Worm (Caenorhabditis elegans): ENCODE data around the gene Y97E10AL.1.

The Y97E10AL.1 gene

ce11 chrV:7980370-7980987 is 5.5 kb upstream of the Y97E10AL.1 start (continued):
- TF ChIP-seq tlp-1 (tag; optimal IDR thresholded peaks at IDR 0.05) (no peak), egl-13 (tag; optimal IDR thresholded peaks at IDR 0.05) (no peak), lin-15B (tag; optimal IDR thresholded peaks at IDR 0.05) (no peak), mep-1 (tag; optimal IDR thresholded peaks at IDR 0.05) (peak; percentile 32), lir-3 (tag; optimal IDR thresholded peaks at IDR 0.05; ENCODE audit: poor library complexity) (no peak), fkh-10 (GFP tag; optimal IDR thresholded peaks at IDR 0.05) (peak; percentile 65), nhr-77 (tag; optimal IDR thresholded peaks at IDR 0.05) (no peak), tbx-2 (tag; optimal IDR thresholded peaks at IDR 0.05) (no peak), ztf-4 (tag; optimal IDR thresholded peaks at IDR 0.05) (no peak), lin-39 (tag; optimal IDR thresholded peaks at IDR 0.05) (no peak), egl-27 (tag; optimal IDR thresholded peaks at IDR 0.05) (peak in 1 of 2 experiments; percentile 2), nhr-47 (tag; optimal IDR thresholded peaks at IDR 0.05) (peak; percentile 4), dpl-1 (GFP tag; optimal IDR thresholded peaks at IDR 0.05) (peak in 1 of 3 experiments; percentile 1), nhr-90 (tag; optimal IDR thresholded peaks at IDR 0.05; ENCODE audit: poor library complexity) (no peak), unc-86 (tag; optimal IDR thresholded peaks at IDR 0.05) (no peak), mab-9 (GFP tag; IDR thresholded peaks at IDR 0.05) (no peak), fkh-8 (tag; optimal IDR thresholded peaks at IDR 0.05) (peak; percentile 10), pax-3 (tag; optimal IDR thresholded peaks at IDR 0.05) (no peak), irx-1 (tag; optimal IDR thresholded peaks at IDR 0.05) (no peak), nhr-11 (tag; optimal IDR thresholded peaks at IDR 0.05) (no peak), Y116A8C.19 (tag; optimal IDR thresholded peaks at IDR 0.05; ENCODE audit: borderline replicate concordance) (no peak), unc-98 (GFP tag; IDR thresholded peaks at IDR 0.05) (no peak), unc-30 (tag; optimal IDR thresholded peaks at IDR 0.05) (no peak), blmp-1 (tag; optimal IDR thresholded peaks at IDR 0.05) (peak; percentile 46), rnt-1 (tag; optimal IDR thresholded peaks at IDR 0.05) (peak; percentile 8)

- TF ChIP-seq unc-62 (GFP tag; optimal IDR thresholded peaks at IDR 0.05) (no peak), dpl-1 (GFP tag; optimal IDR thresholded peaks at IDR 0.05) (peak in 1 of 3 experiments; percentile 3), C34B4.2 (tag; optimal IDR thresholded peaks at IDR 0.05) (no peak), nhr-237 (tag; optimal IDR thresholded peaks at IDR 0.05) (no peak), elt-3 (tag; optimal IDR thresholded peaks at IDR 0.05) (peak in 1 of 6 experiments; percentile 16), lin-35 (GFP tag; optimal IDR thresholded peaks at IDR 0.05) (peak in 1 of 2 experiments; percentile 8)
Measured at ce11 chrV:7980993-7981595, 4.9 kb upstream of the Y97E10AL.1 start, which contains the start of gene F26D11.1. TSS of gene F26D11.1 (plus strand) at chrV:7981545.

- TF ChIP-seq sox-4 (tag; optimal IDR thresholded peaks at IDR 0.05) (no peak), ztf-11 (tag; optimal IDR thresholded peaks at IDR 0.05) (no peak), C16A3.4 (tag; optimal IDR thresholded peaks at IDR 0.05) (peak; percentile 44), fkh-4 (tag; optimal IDR thresholded peaks at IDR 0.05; ENCODE audit: borderline replicate concordance) (no peak), mef-2 (tag; optimal IDR thresholded peaks at IDR 0.05) (no peak), lin-14 (GFP tag; optimal IDR thresholded peaks at IDR 0.05) (peak; percentile 55), nhr-19 (GFP tag; conservative IDR thresholded peaks at IDR 0.05) (no peak), hlh-4 (tag; optimal IDR thresholded peaks at IDR 0.05) (no peak), nhr-11 (tag; optimal IDR thresholded peaks at IDR 0.05) (no peak), lin-13 (GFP tag; optimal IDR thresholded peaks at IDR 0.05) (no peak), grh-1 (GFP tag; IDR thresholded peaks at IDR 0.05) (no peak), ceh-88 (GFP tag; IDR thresholded peaks at IDR 0.05) (no peak), nhr-47 (tag; optimal IDR thresholded peaks at IDR 0.05) (peak; percentile 52), Y116A8C.19 (tag; optimal IDR thresholded peaks at IDR 0.05; ENCODE audit: borderline replicate concordance) (no peak), fos-1 (tag; optimal IDR thresholded peaks at IDR 0.05) (no peak), ces-1 (GFP tag; optimal IDR thresholded peaks at IDR 0.05) (no peak), egl-27 (tag; optimal IDR thresholded peaks at IDR 0.05) (no peak), C04F5.9 (tag; optimal IDR thresholded peaks at IDR 0.05) (no peak), unc-62 (GFP tag; optimal IDR thresholded peaks at IDR 0.05) (no peak), swsn-7 (tag; optimal IDR thresholded peaks at IDR 0.05) (peak; percentile 27), aly-2 (tag; optimal IDR thresholded peaks at IDR 0.05) (no peak), lin-15B (tag; optimal IDR thresholded peaks at IDR 0.05) (no peak), egl-13 (tag; optimal IDR thresholded peaks at IDR 0.05) (no peak), ceh-8 (GFP tag; optimal IDR thresholded peaks at IDR 0.05) (no peak)
Measured at ce11 chrV:7983381-7984052, 2.4 kb upstream of the Y97E10AL.1 start, which contains the start of the genes natb-1 and abhd-12. TSS of gene natb-1 (minus strand) at chrV:7983431. TSS of gene abhd-12 (plus strand) at chrV:7983879.
